Worm (Caenorhabditis elegans): ENCODE measurements around the gene rpap-3.

rpap-3 gene

DNA sequence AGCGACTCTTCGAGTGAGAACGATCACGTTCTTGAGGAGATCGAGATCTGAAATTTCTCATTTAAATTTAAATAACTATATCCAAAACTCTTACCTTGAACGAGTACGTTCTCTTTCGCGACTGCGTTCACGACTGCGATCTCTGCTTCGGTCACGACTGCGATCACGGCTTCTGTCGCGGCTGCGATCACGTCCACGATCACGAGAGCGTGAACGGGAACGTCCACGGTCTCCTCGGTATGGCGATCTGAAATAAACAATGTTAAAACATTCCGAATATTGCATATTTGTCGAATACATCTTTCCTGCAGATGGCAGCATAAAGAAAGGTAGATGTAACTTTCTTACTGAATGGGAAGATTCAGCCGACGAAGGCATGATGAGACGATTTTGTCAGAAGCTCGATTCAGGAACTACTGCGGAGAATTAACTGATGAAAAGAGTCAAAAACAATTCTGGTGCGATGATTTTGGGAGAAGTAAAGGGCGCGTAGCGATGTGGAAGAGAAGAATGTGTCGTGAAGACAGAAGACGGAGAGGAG is 11.5 kb upstream of the rpap-3 start:
- TF ChIP-seq unc-62 (GFP tag; optimal IDR thresholded peaks at IDR 0.05) = no peak

- TF ChIP-seq unc-62 (GFP tag; optimal IDR thresholded peaks at IDR 0.05) = no peak
Measured at ce11 chrIV:7789521-7789949, 10.8 kb upstream of the rpap-3 start, which contains the start of gene imp-3. Gene imp-3, minus strand, starts transcription at chrIV:7789613.

- no peak for TF ChIP-seq unc-62 (GFP tag; optimal IDR thresholded peaks at IDR 0.05)
Measured at ce11 chrIV:7785506-7786065, 6.8 kb upstream of the rpap-3 start, which contains the start of gene tag-322. Gene tag-322, minus strand, starts transcription at chrIV:7785556.

DNA sequence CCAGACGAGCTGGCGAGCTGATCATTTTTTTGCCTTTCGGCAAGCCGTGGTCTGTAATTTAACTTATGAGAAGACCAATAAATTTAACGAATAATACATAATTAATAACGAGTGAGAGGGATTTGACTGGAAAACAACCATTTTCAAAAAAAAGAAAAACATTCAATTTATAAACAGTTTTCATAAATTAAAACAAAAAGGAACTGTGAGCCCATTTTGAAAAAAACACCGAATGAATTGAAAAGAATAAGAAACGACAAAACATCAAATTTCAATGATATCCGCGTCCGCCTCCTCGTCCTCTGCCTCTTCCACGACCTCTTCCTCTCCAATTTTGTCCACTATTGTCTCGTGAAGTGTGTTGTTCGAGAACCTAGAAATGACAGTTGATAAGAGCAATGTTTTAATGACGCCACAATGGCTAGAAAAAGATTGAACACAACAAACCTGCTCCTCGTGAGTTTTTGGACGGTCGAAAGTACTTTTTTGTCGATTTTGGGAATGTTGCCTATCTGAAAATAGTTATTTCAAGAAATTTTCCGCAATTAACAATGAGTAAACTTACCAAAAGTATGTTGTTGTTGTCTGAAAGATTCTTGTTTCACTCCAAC is 5.1 kb upstream of the rpap-3 start, which contains the start of gene tag-321:
TSS of gene tag-321 (minus strand) at position 51 of the 611 bp plus-strand sequence.
- TF ChIP-seq unc-62 (GFP tag; optimal IDR thresholded peaks at IDR 0.05) = no peak

ce11 chrIV:7782292-7782691 is 3.5 kb upstream of the rpap-3 start, which contains the start of gene sec-10:
Gene sec-10, minus strand, starts transcription at chrIV:7782499.
- no peak for TF ChIP-seq unc-62 (GFP tag; optimal IDR thresholded peaks at IDR 0.05)

DNA sequence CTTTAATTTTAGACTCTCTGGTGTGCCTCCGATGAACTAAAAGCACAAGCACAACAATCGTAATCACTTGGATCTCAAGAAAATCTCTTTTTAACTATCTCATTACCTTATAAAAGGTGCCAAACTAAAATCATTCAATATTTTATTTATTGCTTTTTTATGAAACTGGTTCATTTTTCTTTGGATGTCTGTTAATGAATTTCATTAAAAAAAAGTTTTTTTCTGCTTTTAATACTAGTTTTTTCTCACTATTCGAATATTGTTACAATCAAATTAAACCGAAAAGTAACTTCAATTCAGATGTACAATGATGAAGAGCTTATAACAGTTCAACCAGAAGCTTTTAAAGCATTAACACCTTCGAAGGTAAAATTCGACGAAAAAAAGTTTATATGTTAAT is 3.0 kb downstream of the rpap-3 start, which contains the start of gene swd-2.1:
TSS of gene swd-2.1 (plus strand) at position 301 of the 400 bp plus-strand sequence.
- TF ChIP-seq unc-62 (GFP tag; optimal IDR thresholded peaks at IDR 0.05) = no peak

ce11 chrIV:7774206-7774605 is 4.6 kb downstream of the rpap-3 start, which contains the start of the genes hcf-1 and swd-2.2:
Gene hcf-1, minus strand, starts transcription at chrIV:7774275.
Gene swd-2.2, plus strand, starts transcription at chrIV:7774411.
- TF ChIP-seq unc-62 (GFP tag; optimal IDR thresholded peaks at IDR 0.05) = no peak

DNA sequence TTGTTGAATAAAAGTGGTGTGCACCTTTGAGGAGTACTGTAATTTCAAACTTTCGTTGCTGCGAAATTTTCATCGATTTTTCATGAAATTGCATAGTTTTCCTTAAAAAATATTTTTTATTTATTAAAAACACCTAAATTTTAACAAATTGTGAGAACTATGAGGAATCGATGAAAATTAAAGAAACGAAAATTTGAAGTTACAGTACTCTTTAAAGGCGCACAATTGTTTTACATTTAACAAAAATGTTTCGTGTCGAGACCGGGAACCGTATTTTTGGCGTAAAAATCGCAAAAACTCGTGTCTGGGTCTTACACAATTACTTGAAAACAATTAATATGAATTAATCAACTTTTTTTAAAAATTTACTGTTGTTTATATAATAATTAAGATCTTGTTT is 8.6 kb downstream of the rpap-3 start, which contains the start of gene rdl-1:
TSS of gene rdl-1 (minus strand) at position 101 of the 400 bp plus-strand sequence.
- no peak for TF ChIP-seq unc-62 (GFP tag; optimal IDR thresholded peaks at IDR 0.05)

ce11 chrIV:7764319-7764718 is 14.4 kb downstream of the rpap-3 start:
- no peak for TF ChIP-seq unc-62 (GFP tag; optimal IDR thresholded peaks at IDR 0.05)

DNA sequence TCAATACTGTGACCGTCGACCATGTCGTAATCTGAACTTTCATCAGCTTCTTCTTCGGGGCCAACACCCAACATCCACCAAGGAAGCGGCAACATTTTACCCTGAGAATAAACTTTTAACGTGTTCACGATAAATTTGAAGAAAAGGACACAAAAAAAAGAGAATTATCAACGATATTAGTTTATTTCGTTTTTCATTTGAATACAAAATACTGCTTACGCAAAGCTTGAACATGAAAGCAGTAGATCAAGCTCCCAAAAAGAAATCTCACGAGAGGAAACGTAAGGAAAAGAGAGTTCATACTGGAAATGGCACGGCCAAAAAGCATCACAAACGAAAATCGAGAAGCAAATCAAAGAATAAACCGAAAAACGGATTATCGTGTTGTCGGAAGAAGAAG is 15.0 kb downstream of the rpap-3 start, which contains the start of the genes C46A5.6 and C46A5.1:
TSS of gene C46A5.6 (minus strand) at position 101 of the 400 bp plus-strand sequence.
TSS of gene C46A5.1 (plus strand) at position 184 of the 400 bp plus-strand sequence.
- TF ChIP-seq unc-62 (GFP tag; optimal IDR thresholded peaks at IDR 0.05) = no peak

DNA sequence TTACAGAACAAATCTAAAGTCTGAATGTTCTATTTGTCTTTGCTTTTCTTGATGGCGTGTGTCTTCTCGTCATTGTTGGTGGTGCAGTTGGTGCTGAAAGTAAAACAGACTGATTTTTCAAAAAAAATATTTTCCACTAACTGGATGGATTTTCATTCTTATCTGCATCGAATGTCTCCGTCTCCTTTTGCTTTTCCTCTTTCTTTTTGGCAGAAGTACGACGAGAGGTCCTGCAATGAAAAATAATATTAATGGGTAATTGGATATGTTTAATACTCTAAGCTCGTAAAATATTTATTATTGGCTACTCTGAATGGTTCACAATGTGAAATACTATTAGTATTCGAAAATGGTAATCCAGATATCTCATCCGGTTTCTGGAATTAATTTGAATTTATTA is 18.6 kb downstream of the rpap-3 start, which contains the start of gene del-7:
TSS of gene del-7 (plus strand) at position 301 of the 400 bp plus-strand sequence.
- TF ChIP-seq unc-62 (GFP tag; optimal IDR thresholded peaks at IDR 0.05) = no peak

ce11 chrIV:7759527-7759926 is 19.2 kb downstream of the rpap-3 start, which contains the start of gene dsb-3:
Gene dsb-3, minus strand, starts transcription at chrIV:7759627.
- no peak for TF ChIP-seq unc-62 (GFP tag; optimal IDR thresholded peaks at IDR 0.05)

DNA sequence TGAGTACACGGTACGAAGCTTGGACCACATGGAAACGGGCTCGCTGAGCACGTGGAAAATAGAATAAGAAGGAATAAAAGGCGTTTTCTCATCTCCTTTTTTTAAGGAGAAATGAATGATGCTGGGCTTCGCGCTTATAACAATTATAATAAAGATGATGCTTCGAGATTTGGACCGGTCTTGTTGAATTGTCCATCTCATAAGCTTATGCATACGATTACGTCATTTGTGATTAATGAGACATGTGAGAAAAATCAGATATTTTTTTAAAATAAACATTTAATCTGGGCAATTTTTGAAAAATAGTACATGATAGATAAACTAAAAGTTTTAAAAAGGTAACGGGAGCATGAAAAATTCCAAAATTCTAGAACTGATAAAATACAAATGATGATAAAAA is 21.5 kb downstream of the rpap-3 start, which contains the start of gene C46A5.4:
TSS of gene C46A5.4 (minus strand) at position 101 of the 400 bp plus-strand sequence.
- no peak for TF ChIP-seq unc-62 (GFP tag; optimal IDR thresholded peaks at IDR 0.05)

DNA sequence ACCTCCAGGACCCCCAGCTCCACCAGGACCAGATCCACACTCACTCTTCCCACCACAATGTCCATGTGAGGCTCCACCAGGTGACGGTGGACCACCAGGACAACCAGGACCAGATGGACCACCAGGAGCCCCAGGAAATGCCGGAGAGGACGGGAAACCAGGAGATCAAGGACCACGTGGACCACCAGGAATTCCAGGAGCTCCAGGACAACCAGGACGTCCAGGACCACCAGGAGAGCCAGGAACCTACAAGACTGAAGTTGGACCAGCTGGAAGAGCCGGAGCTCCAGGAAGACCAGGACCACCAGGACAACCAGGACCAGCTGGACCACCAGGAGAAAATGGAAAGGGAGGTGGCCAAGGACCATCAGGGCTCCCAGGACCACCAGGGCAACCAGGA is 24.7 kb downstream of the rpap-3 start:
- TF ChIP-seq unc-62 (GFP tag; optimal IDR thresholded peaks at IDR 0.05) = no peak

ce11 chrIV:7753108-7753507 is 25.7 kb downstream of the rpap-3 start, which contains the start of gene col-14:
Gene col-14, plus strand, starts transcription at chrIV:7753408.
- TF ChIP-seq unc-62 (GFP tag; optimal IDR thresholded peaks at IDR 0.05) = no peak

- TF ChIP-seq unc-62 (GFP tag; optimal IDR thresholded peaks at IDR 0.05) = no peak
Measured at ce11 chrIV:7747838-7748237, 30.9 kb downstream of the rpap-3 start, which contains the start of gene klo-1. Gene klo-1, minus strand, starts transcription at chrIV:7748225.
